Fruit fly (Drosophila melanogaster) whole organism, embryonic: Measurements from ENCODE around the gene Mon1.

Source experiments
- B-H1 ChIP-seq: fragments of 200-800 bp; sonication (Bioruptor generic); IDR thresholded peaks from 3 replicates; pipeline ENCODE4 v1.3.6; 2022; ENCODE audit warnings: missing biosample characterization, missing genetic modification characterization
- Bteb2 ChIP-seq: fragments of 200-800 bp; sonication (Bioruptor generic); optimal IDR thresholded peaks from 2 replicates; lab custom pipeline; 2016; ENCODE audit warnings: missing biosample characterization, missing genetic modification characterization
- CG10543 ChIP-seq: fragments of 200-800 bp; sonication (Bioruptor generic); optimal IDR thresholded peaks from 3 replicates; lab custom pipeline; 2017; ENCODE audit warnings: missing biosample characterization, mild to moderate bottlenecking, missing genetic modification characterization, moderate library complexity
- CG12071 ChIP-seq: fragments of 200-800 bp; sonication (Bioruptor generic); optimal IDR thresholded peaks from 3 replicates; lab custom pipeline; 2018; ENCODE audit warnings: missing biosample characterization, mild to moderate bottlenecking, missing genetic modification characterization
- CG12299 ChIP-seq: fragments of 200-800 bp; sonication (Bioruptor generic); optimal IDR thresholded peaks from 2 replicates; lab custom pipeline; 2018; ENCODE audit warnings: missing biosample characterization, mild to moderate bottlenecking, missing genetic modification characterization
- CG12942 ChIP-seq: fragments of 200-800 bp; sonication (Bioruptor generic); optimal IDR thresholded peaks from 3 replicates; lab custom pipeline; 2016; ENCODE audit warnings: missing biosample characterization, missing genetic modification characterization
- CG13296 ChIP-seq: fragments of 200-800 bp; sonication (Bioruptor generic); optimal IDR thresholded peaks from 3 replicates; lab custom pipeline; 2018; ENCODE audit warnings: missing biosample characterization, mild to moderate bottlenecking, missing genetic modification characterization
- CG16813 ChIP-seq: fragments of 200-800 bp; sonication (Bioruptor generic); IDR thresholded peaks from 3 replicates; pipeline ENCODE4 v1.3.6; 2022; ENCODE audit warnings: missing biosample characterization, missing genetic modification characterization; ENCODE audit not compliant: partially characterized antibody
- CG2199 ChIP-seq: fragments of 200-800 bp; sonication (Bioruptor generic); IDR thresholded peaks from 3 replicates; pipeline ENCODE4 v1.3.6; 2022; ENCODE audit warnings: missing biosample characterization, missing genetic modification characterization
- CG2712 ChIP-seq: fragments of 200-800 bp; optimal IDR thresholded peaks from 3 replicates; lab custom pipeline; 2019; ENCODE audit warnings: missing biosample characterization, mild to moderate bottlenecking, missing genetic modification characterization, moderate library complexity
- CG32532 ChIP-seq: fragments of 200-800 bp; sonication (Bioruptor generic); IDR thresholded peaks from 2 replicates; pipeline ENCODE4 v1.3.6; 2022; ENCODE audit warnings: missing biosample characterization, missing genetic modification characterization
- CG32767 ChIP-seq: fragments of 200-800 bp; sonication (Bioruptor generic); IDR thresholded peaks from 2 replicates; pipeline ENCODE4 v1.3.6; 2022; ENCODE audit warnings: missing biosample characterization, missing genetic modification characterization
- CG33213 ChIP-seq: fragments of 200-800 bp; sonication (Bioruptor generic); optimal IDR thresholded peaks from 3 replicates; lab custom pipeline; 2016; ENCODE audit warnings: missing biosample characterization, missing genetic modification characterization
- CG43689 ChIP-seq: fragments of 200-800 bp; sonication (Bioruptor generic); IDR thresholded peaks from 2 replicates; pipeline ENCODE4 v1.3.6; 2022; ENCODE audit warnings: missing biosample characterization, missing genetic modification characterization
- CG4404 ChIP-seq: fragments of 200-800 bp; sonication (Bioruptor generic); IDR thresholded peaks from 2 replicates; pipeline ENCODE4 v1.3.6; 2022; ENCODE audit warnings: missing biosample characterization, missing genetic modification characterization
- CG4820 ChIP-seq: fragments of 200-800 bp; sonication (Bioruptor generic); optimal IDR thresholded peaks from 3 replicates; lab custom pipeline; 2016; ENCODE audit warnings: missing biosample characterization, missing genetic modification characterization
- CTCF ChIP-seq: fragments of 200-800 bp; sonication (Bioruptor generic); optimal IDR thresholded peaks from 2 replicates; lab custom pipeline; 2017; ENCODE audit warnings: missing biosample characterization, mild to moderate bottlenecking, missing genetic modification characterization, moderate library complexity
- Dbx ChIP-seq: fragments of 200-800 bp; sonication (Bioruptor generic); IDR thresholded peaks from 3 replicates; pipeline ENCODE4 v1.3.6; 2022; ENCODE audit warnings: missing biosample characterization, missing genetic modification characterization
- Dp ChIP-seq: fragments of 200-800 bp; sonication (Bioruptor generic); optimal IDR thresholded peaks from 2 replicates; lab custom pipeline; 2018; ENCODE audit warnings: missing biosample characterization, mild to moderate bottlenecking, missing genetic modification characterization, moderate library complexity
- Elba2 ChIP-seq: fragments of 200-800 bp; sonication (Bioruptor generic); optimal IDR thresholded peaks from 3 replicates; lab custom pipeline; 2016; ENCODE audit warnings: missing biosample characterization, missing genetic modification characterization
- H15 ChIP-seq: fragments of 200-800 bp; sonication (Bioruptor generic); IDR thresholded peaks from 3 replicates; pipeline ENCODE4 v1.3.6; 2022; ENCODE audit warnings: missing biosample characterization, missing genetic modification characterization
- HmgZ ChIP-seq: fragments of 200-800 bp; sonication (Bioruptor generic); optimal IDR thresholded peaks from 2 replicates; lab custom pipeline; 2018; ENCODE audit warnings: missing biosample characterization, mild to moderate bottlenecking, missing genetic modification characterization
- Kr ChIP-seq: fragments of 200-800 bp; sonication (Bioruptor generic); optimal IDR thresholded peaks from 2 replicates; lab custom pipeline; 2017; ENCODE audit warnings: missing biosample characterization, mild to moderate bottlenecking, missing genetic modification characterization
- NFAT ChIP-seq: fragments of 200-800 bp; sonication (Bioruptor generic); IDR thresholded peaks from 2 replicates; pipeline ENCODE4 v1.3.6; 2022; ENCODE audit warnings: missing biosample characterization, missing genetic modification characterization
- Nf-YC ChIP-seq: fragments of 200-800 bp; optimal IDR thresholded peaks from 3 replicates; lab custom pipeline; 2019; ENCODE audit warnings: missing biosample characterization, mild to moderate bottlenecking, missing genetic modification characterization, moderate library complexity
- Pdp1 ChIP-seq, 2 experiments: fragments of 200-800 bp; sonication (Bioruptor generic); optimal IDR thresholded peaks; 3 replicates each; lab custom pipeline; 2016; ENCODE audit warnings: missing biosample characterization in 2 of 2, missing genetic modification characterization in 2 of 2, mild to moderate bottlenecking in 1 of 2, moderate library complexity in 1 of 2
- Stat92E ChIP-seq, 3 experiments: fragments of >200 bp in 2 of 3; fragments of 200-800 bp in 1 of 3; sonication (Bioruptor generic) in 1 of 3; optimal IDR thresholded peaks; 2 replicates each; lab custom pipeline; 2017 to 2019; ENCODE audit warnings: missing biosample characterization in 3 of 3, missing genetic modification characterization in 3 of 3, mild to moderate bottlenecking in 1 of 3, moderate library complexity in 1 of 3
- abd-A ChIP-seq: fragments of 200-800 bp; sonication (Bioruptor generic); optimal IDR thresholded peaks from 3 replicates; lab custom pipeline; 2019; ENCODE audit warnings: missing biosample characterization, mild to moderate bottlenecking, missing genetic modification characterization, moderate library complexity
- amos ChIP-seq: fragments of 200-800 bp; sonication (Bioruptor generic); IDR thresholded peaks from 2 replicates; pipeline ENCODE4 v1.3.6; 2022; ENCODE audit warnings: missing biosample characterization, missing genetic modification characterization; ENCODE audit not compliant: partially characterized antibody
- bbx ChIP-seq: fragments of 200-800 bp; sonication (Bioruptor generic); IDR thresholded peaks from 2 replicates; pipeline ENCODE4 v1.3.6; 2022; ENCODE audit warnings: missing biosample characterization, missing genetic modification characterization; ENCODE audit not compliant: partially characterized antibody
- chinmo ChIP-seq: fragments of 200-800 bp; sonication (Bioruptor generic); IDR thresholded peaks from 4 replicates; pipeline ENCODE4 v1.3.6; 2022; ENCODE audit warnings: missing biosample characterization, missing genetic modification characterization; ENCODE audit not compliant: partially characterized antibody
- croc ChIP-seq: fragments of 200-800 bp; sonication (Bioruptor generic); conservative IDR thresholded peaks from 3 replicates; pipeline ENCODE4 v1.3.6; 2022; ENCODE audit warnings: missing biosample characterization, missing genetic modification characterization
- kni ChIP-seq: fragments of 200-800 bp; sonication (Bioruptor generic); optimal IDR thresholded peaks from 3 replicates; lab custom pipeline; 2017; ENCODE audit warnings: mild to moderate bottlenecking, missing biosample characterization, missing genetic modification reagents, missing genetic modification characterization
- lola ChIP-seq, 3 experiments: fragments of >200 bp in 2 of 3; fragments of 200-800 bp in 1 of 3; sonication (Bioruptor generic) in 1 of 3; optimal IDR thresholded peaks; 2 replicates each; lab custom pipeline; 2017 to 2019; ENCODE audit warnings: missing biosample characterization in 3 of 3, missing genetic modification characterization in 3 of 3, mild to moderate bottlenecking in 1 of 3, moderate library complexity in 1 of 3
- oc ChIP-seq: fragments of 200-800 bp; sonication (Bioruptor generic); optimal IDR thresholded peaks from 2 replicates; lab custom pipeline; 2018; ENCODE audit warnings: missing biosample characterization, mild to moderate bottlenecking, missing genetic modification characterization, moderate library complexity
- prd ChIP-seq, 3 experiments: fragments of >200 bp in 2 of 3; fragments of 200-800 bp in 1 of 3; sonication (Bioruptor generic) in 1 of 3; optimal IDR thresholded peaks in 2 of 3; IDR thresholded peaks in 1 of 3; 2 replicates in 2 of 3; 3 replicates in 1 of 3; pipeline versions ENCODE4 v1.3.6 to Lab custom; 2017 to 2022; ENCODE audit warnings: missing biosample characterization in 1 of 3, missing genetic modification characterization in 1 of 3
- pros ChIP-seq: fragments of 200-800 bp; sonication (Bioruptor generic); optimal IDR thresholded peaks from 3 replicates; lab custom pipeline; 2019; ENCODE audit warnings: missing biosample characterization, mild to moderate bottlenecking, missing genetic modification characterization, moderate library complexity
- sc ChIP-seq, 3 experiments: fragments of >200 bp in 2 of 3; fragments of 200-800 bp in 1 of 3; sonication (Bioruptor generic) in 1 of 3; optimal IDR thresholded peaks; 2 replicates in 2 of 3; 3 replicates in 1 of 3; lab custom pipeline; 2017; ENCODE audit warnings: mild to moderate bottlenecking in 1 of 3, missing biosample characterization in 1 of 3, missing genetic modification characterization in 1 of 3, missing genetic modification reagents in 1 of 3
- sens ChIP-seq: fragments of 200-800 bp; sonication (Bioruptor generic); peaks from one replicate; lab custom pipeline; 2016; ENCODE audit warnings: missing biosample characterization, missing genetic modification characterization
- sob ChIP-seq: fragments of 200-800 bp; sonication (Bioruptor generic); IDR thresholded peaks from 2 replicates; pipeline ENCODE4 v1.3.6; 2022; ENCODE audit warnings: missing biosample characterization, missing genetic modification characterization
- stwl ChIP-seq: fragments of 200-800 bp; sonication (Bioruptor generic); optimal IDR thresholded peaks from 3 replicates; lab custom pipeline; 2018; ENCODE audit warnings: missing biosample characterization, mild to moderate bottlenecking, missing genetic modification characterization, moderate library complexity
- unc-4 ChIP-seq: fragments of 200-800 bp; sonication (Bioruptor generic); IDR thresholded peaks from 2 replicates; pipeline ENCODE4 v1.3.6; 2022; ENCODE audit warnings: missing biosample characterization, missing genetic modification characterization; ENCODE audit not compliant: partially characterized antibody
- wdn ChIP-seq: fragments of 200-800 bp; sonication (Bioruptor generic); IDR thresholded peaks from 2 replicates; pipeline ENCODE4 v1.3.6; 2022; ENCODE audit warnings: missing biosample characterization, missing genetic modification characterization
- z ChIP-seq: fragments of 200-800 bp; sonication (Bioruptor generic); IDR thresholded peaks from 3 replicates; pipeline ENCODE4 v1.3.6; 2022; ENCODE audit warnings: missing biosample characterization, missing genetic modification characterization
- zen2 ChIP-seq: fragments of 200-800 bp; sonication (Bioruptor generic); IDR thresholded peaks from 3 replicates; pipeline ENCODE4 v1.3.6; 2022; ENCODE audit warnings: missing biosample characterization, missing genetic modification characterization; ENCODE audit not compliant: partially characterized antibody
- zf30C ChIP-seq: fragments of 200-800 bp; sonication (Bioruptor generic); optimal IDR thresholded peaks from 3 replicates; lab custom pipeline; 2018; ENCODE audit warnings: missing biosample characterization, mild to moderate bottlenecking, missing genetic modification characterization

Gene Mon1

DNA sequence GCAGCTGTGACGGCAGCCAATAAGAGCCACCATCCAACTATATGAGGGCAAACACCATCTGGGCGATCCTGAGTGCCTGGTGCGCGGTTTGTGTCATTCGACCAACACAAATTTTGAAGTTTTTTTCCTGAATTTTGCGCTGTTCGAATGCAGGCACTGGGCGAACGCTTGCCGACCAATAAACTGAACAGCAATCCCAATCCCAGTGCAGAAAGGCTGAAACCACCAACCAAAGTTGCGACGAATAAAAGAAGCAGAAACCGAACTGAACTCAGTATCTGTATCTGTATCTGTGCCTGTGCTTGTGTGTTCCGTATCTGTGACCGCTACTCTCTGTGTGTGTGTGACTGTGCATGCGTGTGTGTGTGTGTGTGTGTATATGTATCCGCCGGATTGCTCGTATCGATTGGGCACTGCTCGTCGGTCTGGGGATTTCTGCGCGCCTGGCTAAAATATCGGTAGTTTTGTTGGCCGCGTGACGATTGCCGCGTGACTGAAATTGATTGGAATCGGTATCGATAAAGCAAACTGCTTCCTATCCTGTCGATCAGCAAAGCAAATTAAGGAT lies 38.9 kb upstream of the Mon1 start (continued):
- TF ChIP-seq sob (GFP tag; lab: Robert Waterston, UW) (no peak; the same call in 1 of the 2 replicates), unc-4 (GFP tag; lab: Robert Waterston, UW) (peak; percentile 66), Bteb2 (no peak), CG16813 (peak; percentile 70), CG2712 (peak; percentile 30), bbx (GFP tag; lab: Robert Waterston, UW) (peak; percentile 88), croc (GFP tag; lab: Robert Waterston, UW) (no peak), prd (optimal IDR thresholded peaks at IDR 0.05; lab: Kevin White, UChicago) (no peak), prd (GFP tag; IDR thresholded peaks at IDR 0.05; lab: Robert Waterston, UW) (no peak), H15 (GFP tag; lab: Robert Waterston, UW) (no peak), CG13296 (GFP tag; lab: Kevin White, UChicago) (peak; percentile 8), CG32767 (peak; percentile 86), Stat92E (GFP tag; optimal IDR thresholded peaks at IDR 0.05; lab: Kevin White, UChicago) (peak in 1 of 3 experiments; percentile 89), Dp (GFP tag; lab: Kevin White, UChicago) (no peak), zen2 (peak; percentile 76), CG33213 (GFP tag; lab: Kevin White, UChicago) (peak; percentile 23), CG2199 (peak; percentile 98), Nf-YC (tag; lab: Kevin White, UChicago) (peak; percentile 100), Kr (GFP tag; lab: Kevin White, UChicago) (no peak), stwl (peak; percentile 33), wdn (no peak), sc (optimal IDR thresholded peaks at IDR 0.05; lab: Kevin White, UChicago) (peak in 1 of 2 experiments; percentile 67), sc (GFP tag; optimal IDR thresholded peaks at IDR 0.05; lab: Kevin White, UChicago) (no peak), CG43689 (no peak), kni (GFP tag; lab: Kevin White, UChicago) (peak; percentile 94), Elba2 (GFP tag; lab: Kevin White, UChicago) (peak; percentile 96), CG12299 (tag; lab: Kevin White, UChicago) (peak; percentile 4), Dbx (GFP tag; lab: Robert Waterston, UW) (peak; percentile 43; the same call in 1 of the 3 replicates), abd-A (tag; lab: Kevin White, UChicago) (peak; percentile 94), NFAT (GFP tag; lab: Robert Waterston, UW) (peak; percentile 32; the same call in 1 of the 2 replicates), CG12942 (GFP tag; lab: Kevin White, UChicago) (no peak), CG4820 (GFP tag; lab: Kevin White, UChicago) (no peak), HmgZ (tag; lab: Kevin White, UChicago) (peak; percentile 75)
- TF ChIP-seq, all 482 proteins: peak for 130

dm6 chr2L:4812261-4813022 lies 38.0 kb upstream of the Mon1 start, which contains the start of gene CG15629:
Gene CG15629 (plus strand): TSS chr2L:4813009.
- TF ChIP-seq z (peak; percentile 77; the same call in 2 of the 3 replicates), zf30C (GFP tag; lab: Kevin White, UChicago) (peak; percentile 97), CG32532 (GFP tag; lab: Robert Waterston, UW) (peak; percentile 41; the same call in 1 of the 2 replicates), bbx (GFP tag; lab: Robert Waterston, UW) (0 out of 2 replicates have a peak, but pooled peaks have one; percentile 8), Pdp1 (GFP tag; optimal IDR thresholded peaks at IDR 0.05; lab: Kevin White, UChicago) (peak in 1 of 2 experiments; percentile 35), lola (GFP tag; optimal IDR thresholded peaks at IDR 0.05; lab: Kevin White, UChicago) (no peak), oc (peak; percentile 20), B-H1 (GFP tag; lab: Robert Waterston, UW) (no peak), amos (peak; percentile 25; the same call in 1 of the 2 replicates), CG4404 (GFP tag; lab: Robert Waterston, UW) (no peak), CG2199 (0 out of 3 replicates have a peak, but pooled peaks have one; percentile 9), CG10543 (peak; percentile 38), pros (peak; percentile 56), kni (GFP tag; lab: Kevin White, UChicago) (peak; percentile 63), CTCF (peak; percentile 14), CG12942 (GFP tag; lab: Kevin White, UChicago) (no peak), chinmo (GFP tag; lab: Robert Waterston, UW) (0 out of 4 replicates have a peak, but pooled peaks have one; percentile 24), abd-A (tag; lab: Kevin White, UChicago) (peak; percentile 62), sens (GFP tag; lab: Kevin White, UChicago) (peak; percentile 57), CG12071 (no peak)
